Fruit fly (Drosophila melanogaster) whole organism, embryonic: ENCODE measurements around the gene CG32195.
A peak's percentile ranks its signal among the peaks of the same experiment; 100 is the strongest.

Source experiments
- Adf1 ChIP-seq: fragments of 200-800 bp; sonication (Bioruptor generic); IDR thresholded peaks from 2 replicates; pipeline ENCODE4 v1.3.6; 2022; ENCODE audit warnings: missing biosample characterization, missing genetic modification characterization
- Aef1 ChIP-seq: fragments of 200-800 bp; sonication (Bioruptor generic); IDR thresholded peaks from 3 replicates; pipeline ENCODE4 v1.3.6; 2022; ENCODE audit warnings: missing biosample characterization, missing genetic modification characterization
- B-H2 ChIP-seq: fragments of 200-800 bp; sonication (Bioruptor generic); optimal IDR thresholded peaks from 2 replicates; lab custom pipeline; 2018; ENCODE audit warnings: missing biosample characterization, mild to moderate bottlenecking, missing genetic modification characterization
- Bdp1 ChIP-seq: fragments of 200-800 bp; sonication (Bioruptor generic); optimal IDR thresholded peaks from 3 replicates; lab custom pipeline; 2016; ENCODE audit warnings: missing biosample characterization, missing genetic modification characterization
- CG10431 ChIP-seq: fragments of 200-800 bp; sonication (Bioruptor generic); optimal IDR thresholded peaks from 3 replicates; lab custom pipeline; 2018; ENCODE audit warnings: missing biosample characterization, mild to moderate bottlenecking, missing genetic modification characterization
- CG10462 ChIP-seq: fragments of 200-800 bp; sonication (Bioruptor generic); optimal IDR thresholded peaks from 2 replicates; lab custom pipeline; 2016; ENCODE audit warnings: missing biosample characterization, missing genetic modification characterization
- CG11247 ChIP-seq: fragments of 200-800 bp; sonication (Bioruptor generic); IDR thresholded peaks from 2 replicates; pipeline ENCODE4 v1.3.6; 2022; ENCODE audit warnings: missing biosample characterization, missing genetic modification characterization
- CG12391 ChIP-seq: fragments of 200-800 bp; sonication (Bioruptor generic); optimal IDR thresholded peaks from 3 replicates; lab custom pipeline; 2018; ENCODE audit warnings: missing biosample characterization, mild to moderate bottlenecking, missing genetic modification characterization, moderate library complexity
- CG15073 ChIP-seq: fragments of 200-800 bp; sonication (Bioruptor generic); optimal IDR thresholded peaks from 2 replicates; lab custom pipeline; 2016; ENCODE audit warnings: missing biosample characterization, missing genetic modification characterization
- CG16863 ChIP-seq: fragments of 200-800 bp; sonication (Bioruptor generic); optimal IDR thresholded peaks from 3 replicates; lab custom pipeline; 2016; ENCODE audit warnings: missing biosample characterization, missing genetic modification characterization
- CG17385 ChIP-seq: fragments of 200-800 bp; sonication (Bioruptor generic); optimal IDR thresholded peaks from 3 replicates; lab custom pipeline; 2018; ENCODE audit warnings: missing biosample characterization, mild to moderate bottlenecking, missing genetic modification characterization
- CG17802 ChIP-seq: fragments of 200-800 bp; sonication (Bioruptor generic); optimal IDR thresholded peaks from 2 replicates; lab custom pipeline; 2018; ENCODE audit warnings: missing biosample characterization, mild to moderate bottlenecking, missing genetic modification characterization, moderate library complexity
- CG17912 ChIP-seq: fragments of 200-800 bp; sonication (Bioruptor generic); optimal IDR thresholded peaks from 2 replicates; lab custom pipeline; 2018; ENCODE audit warnings: missing biosample characterization, mild to moderate bottlenecking, missing genetic modification characterization
- CG18764 ChIP-seq: fragments of 200-800 bp; sonication (Bioruptor generic); optimal IDR thresholded peaks from 3 replicates; lab custom pipeline; 2016; ENCODE audit warnings: missing biosample characterization, missing genetic modification characterization
- CG2120 ChIP-seq: fragments of 200-800 bp; sonication (Bioruptor generic); optimal IDR thresholded peaks from 3 replicates; lab custom pipeline; 2016; ENCODE audit warnings: missing biosample characterization, missing genetic modification characterization
- CG33213 ChIP-seq: fragments of 200-800 bp; sonication (Bioruptor generic); optimal IDR thresholded peaks from 3 replicates; lab custom pipeline; 2016; ENCODE audit warnings: missing biosample characterization, missing genetic modification characterization
- CG34224 ChIP-seq: fragments of 200-800 bp; sonication (Bioruptor generic); IDR thresholded peaks from 3 replicates; pipeline ENCODE4 v1.3.6; 2022; ENCODE audit warnings: missing biosample characterization, missing genetic modification characterization; ENCODE audit not compliant: partially characterized antibody
- CG34422 ChIP-seq: fragments of 200-800 bp; sonication (Bioruptor generic); IDR thresholded peaks from 3 replicates; pipeline ENCODE4 v1.3.6; 2022; ENCODE audit warnings: missing biosample characterization, missing genetic modification characterization
- CG4328 ChIP-seq: fragments of 200-800 bp; sonication (Bioruptor generic); optimal IDR thresholded peaks from 3 replicates; lab custom pipeline; 2017; ENCODE audit warnings: missing biosample characterization, missing genetic modification reagents, missing genetic modification characterization
- CG43689 ChIP-seq: fragments of 200-800 bp; sonication (Bioruptor generic); IDR thresholded peaks from 2 replicates; pipeline ENCODE4 v1.3.6; 2022; ENCODE audit warnings: missing biosample characterization, missing genetic modification characterization
- CG6654 ChIP-seq: fragments of 200-800 bp; sonication (Bioruptor generic); optimal IDR thresholded peaks from 2 replicates; lab custom pipeline; 2017; ENCODE audit warnings: missing biosample characterization, mild to moderate bottlenecking, missing genetic modification characterization
- CG7786 ChIP-seq: fragments of 200-800 bp; sonication (Bioruptor generic); optimal IDR thresholded peaks from 2 replicates; lab custom pipeline; 2016; ENCODE audit warnings: missing biosample characterization, missing genetic modification characterization
- CG7987 ChIP-seq: fragments of 200-800 bp; sonication (Bioruptor generic); optimal IDR thresholded peaks from 2 replicates; lab custom pipeline; 2018; ENCODE audit warnings: missing biosample characterization, mild to moderate bottlenecking, missing genetic modification characterization, moderate library complexity
- CG8089 ChIP-seq: fragments of 200-800 bp; sonication (Bioruptor generic); optimal IDR thresholded peaks from 3 replicates; lab custom pipeline; 2016; ENCODE audit warnings: missing biosample characterization, missing genetic modification characterization
- CG8478 ChIP-seq: fragments of >200 bp; optimal IDR thresholded peaks from 2 replicates; lab custom pipeline; 2018
- CG9727 ChIP-seq: fragments of 200-800 bp; sonication (Bioruptor generic); optimal IDR thresholded peaks from 3 replicates; lab custom pipeline; 2017; ENCODE audit warnings: missing biosample characterization, mild to moderate bottlenecking, missing genetic modification characterization
- CG9797 ChIP-seq: fragments of 200-800 bp; sonication (Bioruptor generic); optimal IDR thresholded peaks from 3 replicates; lab custom pipeline; 2018; ENCODE audit warnings: missing biosample characterization, mild to moderate bottlenecking, missing genetic modification characterization
- CG9876 ChIP-seq: fragments of 200-800 bp; sonication (Bioruptor generic); optimal IDR thresholded peaks from 2 replicates; lab custom pipeline; 2016; ENCODE audit warnings: missing biosample characterization, missing genetic modification characterization
- Deaf1 ChIP-seq: fragments of 200-800 bp; optimal IDR thresholded peaks from 3 replicates; lab custom pipeline; 2019; ENCODE audit warnings: missing biosample characterization, mild to moderate bottlenecking, missing genetic modification characterization, moderate library complexity
- Dfd ChIP-seq, 2 experiments: fragments of >200 bp; optimal IDR thresholded peaks; 2 replicates each; lab custom pipeline; 2017; ENCODE audit warnings: missing biosample characterization in 2 of 2, missing genetic modification characterization in 2 of 2
- Doc3 ChIP-seq: fragments of 200-800 bp; sonication (Bioruptor generic); IDR thresholded peaks from 3 replicates; pipeline ENCODE4 v1.3.6; 2022; ENCODE audit warnings: missing biosample characterization, missing genetic modification characterization; ENCODE audit not compliant: partially characterized antibody
- Gug ChIP-seq: fragments of 200-800 bp; sonication (Bioruptor generic); IDR thresholded peaks from 4 replicates; pipeline ENCODE4 v1.3.6; 2022; ENCODE audit warnings: missing biosample characterization, missing genetic modification characterization
- NC2β ChIP-seq: fragments of 200-800 bp; sonication (Bioruptor generic); optimal IDR thresholded peaks from 2 replicates; lab custom pipeline; 2016; ENCODE audit warnings: missing biosample characterization, missing genetic modification characterization
- Nf-YA ChIP-seq: fragments of 200-800 bp; sonication (Bioruptor generic); IDR thresholded peaks from 2 replicates; pipeline ENCODE4 v1.3.6; 2022; ENCODE audit warnings: missing biosample characterization, missing genetic modification characterization
- Spps ChIP-seq: fragments of 200-800 bp; sonication (Bioruptor generic); optimal IDR thresholded peaks from 2 replicates; lab custom pipeline; 2018; ENCODE audit warnings: missing biosample characterization, mild to moderate bottlenecking, missing genetic modification characterization
- Stat92E ChIP-seq, 3 experiments: fragments of >200 bp in 2 of 3; fragments of 200-800 bp in 1 of 3; sonication (Bioruptor generic) in 1 of 3; optimal IDR thresholded peaks; 2 replicates each; lab custom pipeline; 2017 to 2019; ENCODE audit warnings: missing biosample characterization in 3 of 3, missing genetic modification characterization in 3 of 3, mild to moderate bottlenecking in 1 of 3, moderate library complexity in 1 of 3
- Xbp1 ChIP-seq: fragments of 200-800 bp; sonication (Bioruptor generic); optimal IDR thresholded peaks from 3 replicates; lab custom pipeline; 2016; ENCODE audit warnings: missing biosample characterization, mild to moderate bottlenecking, missing genetic modification characterization
- bbx ChIP-seq: fragments of 200-800 bp; sonication (Bioruptor generic); IDR thresholded peaks from 2 replicates; pipeline ENCODE4 v1.3.6; 2022; ENCODE audit warnings: missing biosample characterization, missing genetic modification characterization; ENCODE audit not compliant: partially characterized antibody
- bcd ChIP-seq: fragments of 200-800 bp; sonication (Bioruptor generic); optimal IDR thresholded peaks from 2 replicates; lab custom pipeline; 2017; ENCODE audit warnings: missing biosample characterization, mild to moderate bottlenecking, missing genetic modification characterization
- eyg ChIP-seq: fragments of 200-800 bp; sonication (Bioruptor generic); optimal IDR thresholded peaks from 3 replicates; lab custom pipeline; 2016; ENCODE audit warnings: missing biosample characterization, missing genetic modification characterization
- gt ChIP-seq: fragments of 200-800 bp; sonication (Bioruptor generic); IDR thresholded peaks from 2 replicates; pipeline ENCODE4 v1.3.6; 2022; ENCODE audit warnings: missing biosample characterization, missing genetic modification characterization
- hb ChIP-seq: fragments of 200-800 bp; sonication (Bioruptor generic); IDR thresholded peaks from 3 replicates; pipeline ENCODE4 v1.3.6; 2022; ENCODE audit warnings: missing biosample characterization, missing genetic modification characterization; ENCODE audit not compliant: partially characterized antibody
- knrl ChIP-seq: fragments of 200-800 bp; sonication (Bioruptor generic); IDR thresholded peaks from 3 replicates; pipeline ENCODE4 v1.3.6; 2022; ENCODE audit warnings: missing biosample characterization, missing genetic modification characterization; ENCODE audit not compliant: partially characterized antibody
- lab ChIP-seq: fragments of 200-800 bp; sonication (Bioruptor generic); optimal IDR thresholded peaks from 3 replicates; lab custom pipeline; 2017; ENCODE audit warnings: missing biosample characterization, missing genetic modification characterization, mild to moderate bottlenecking, moderate library complexity, missing genetic modification reagents
- org-1 ChIP-seq: fragments of 200-800 bp; sonication (Bioruptor generic); optimal IDR thresholded peaks from 2 replicates; lab custom pipeline; 2017; ENCODE audit warnings: missing biosample characterization, missing genetic modification characterization
- phol ChIP-seq: fragments of 200-800 bp; sonication (Bioruptor generic); optimal IDR thresholded peaks from 3 replicates; lab custom pipeline; 2018; ENCODE audit warnings: missing biosample characterization, mild to moderate bottlenecking, missing genetic modification characterization, moderate library complexity
- pnt ChIP-seq: fragments of 200-800 bp; sonication (Bioruptor generic); optimal IDR thresholded peaks from 3 replicates; lab custom pipeline; 2016; ENCODE audit warnings: missing biosample characterization, missing genetic modification characterization
- pum ChIP-seq: fragments of 200-800 bp; sonication (Bioruptor generic); optimal IDR thresholded peaks from 2 replicates; lab custom pipeline; 2016; ENCODE audit warnings: missing biosample characterization, missing genetic modification characterization

CG32195 gene

DNA sequence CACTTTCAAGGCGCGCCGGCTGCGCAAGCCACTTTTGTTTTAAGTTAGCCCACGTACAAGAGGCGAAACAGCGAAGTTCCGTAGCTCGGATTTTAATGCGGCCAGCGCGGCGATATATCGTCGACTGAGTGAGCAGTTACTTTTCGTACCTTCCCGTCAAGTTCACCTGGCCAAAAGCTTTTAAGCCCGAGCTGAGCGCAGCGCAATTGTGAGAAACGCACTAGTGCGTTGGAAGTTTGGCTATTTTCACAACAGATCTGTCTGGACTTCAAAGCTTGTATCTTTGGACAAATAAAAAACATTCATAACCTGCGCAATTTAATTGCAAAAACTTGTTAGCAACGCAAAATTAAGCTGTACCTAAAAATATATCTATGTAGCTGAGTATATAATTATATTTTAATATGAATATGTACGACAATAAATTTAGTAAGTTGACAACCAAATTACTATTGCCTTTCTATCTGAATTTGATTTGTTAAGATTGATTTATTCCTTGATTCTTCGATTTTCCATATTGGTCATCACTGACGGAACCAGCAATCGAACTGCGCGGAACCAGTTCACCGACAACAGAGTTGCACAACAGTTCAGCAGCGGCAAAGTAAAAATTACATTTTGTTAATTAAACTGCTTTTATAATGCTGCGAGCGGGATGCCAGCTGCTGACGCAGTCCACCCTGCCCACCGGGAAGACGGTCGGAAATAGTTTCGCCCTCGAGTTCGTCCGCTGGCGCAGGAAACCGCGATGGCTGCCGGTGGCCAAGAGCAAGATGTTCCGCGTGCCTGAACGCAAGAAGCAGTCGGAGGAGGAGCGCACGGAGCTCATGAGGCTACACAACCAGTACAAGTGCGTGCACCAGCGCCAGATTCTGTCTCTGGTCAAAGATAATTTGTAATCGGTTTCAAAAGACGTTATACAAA lies 6.5 kb upstream of the CG32195 start, which contains the start of the genes CG13698 and mRpS26 (continued):
- TF ChIP-seq Deaf1 (tag; lab: Kevin White, UChicago) (peak; percentile 60), pnt (no peak), Gug (no peak; the same call in 3 of the 4 replicates), gt (GFP tag; lab: Robert Waterston, UW) (no peak), Doc3 (GFP tag; lab: Robert Waterston, UW) (no peak; the same call in 2 of the 3 replicates), CG9876 (GFP tag; lab: Kevin White, UChicago) (peak; percentile 46), Adf1 (0 out of 2 replicates have a peak, but pooled peaks have one; percentile 1), CG9797 (GFP tag; lab: Kevin White, UChicago) (no peak), CG15073 (GFP tag; lab: Kevin White, UChicago) (no peak), CG8478 (lab: Kevin White, UChicago) (no peak), CG17385 (GFP tag; lab: Kevin White, UChicago) (peak; percentile 10), hb (GFP tag; lab: Robert Waterston, UW) (no peak), CG10462 (GFP tag; lab: Kevin White, UChicago) (peak; percentile 9), CG33213 (GFP tag; lab: Kevin White, UChicago) (no peak), B-H2 (GFP tag; lab: Kevin White, UChicago) (peak; percentile 68), Spps (tag; lab: Kevin White, UChicago) (peak; percentile 9), CG6654 (no peak), CG4328 (peak; percentile 70), CG10431 (GFP tag; lab: Kevin White, UChicago) (peak; percentile 39), knrl (GFP tag; lab: Robert Waterston, UW) (peak; percentile 26; the same call in 1 of the 3 replicates), NC2β (GFP tag; lab: Kevin White, UChicago) (no peak), bcd (GFP tag; lab: Kevin White, UChicago) (peak; percentile 77), pum (GFP tag; lab: Kevin White, UChicago) (peak; percentile 21), Aef1 (GFP tag; lab: Robert Waterston, UW) (peak; percentile 61; the same call in 2 of the 3 replicates), CG9727 (GFP tag; lab: Kevin White, UChicago) (peak; percentile 68), CG34422 (GFP tag; lab: Robert Waterston, UW) (peak; percentile 63; the same call in 1 of the 3 replicates), Dfd (GFP tag; optimal IDR thresholded peaks at IDR 0.05; lab: Kevin White, UChicago) (no peak), CG12391 (peak; percentile 86), CG8089 (no peak), phol (tag; lab: Kevin White, UChicago) (peak; percentile 77), CG34224 (no peak; the same call in 2 of the 3 replicates), Nf-YA (0 out of 2 replicates have a peak, but pooled peaks have one; percentile 21), CG2120 (peak; percentile 77), lab (GFP tag; lab: Kevin White, UChicago) (peak; percentile 76), Bdp1 (peak; percentile 19), bbx (GFP tag; lab: Robert Waterston, UW) (peak; percentile 67), CG17802 (tag; lab: Kevin White, UChicago) (peak; percentile 24), CG7987 (GFP tag; lab: Kevin White, UChicago) (peak; percentile 14), CG7786 (GFP tag; lab: Kevin White, UChicago) (no peak), eyg (GFP tag; lab: Kevin White, UChicago) (no peak), Xbp1 (GFP tag; lab: Kevin White, UChicago) (peak; percentile 80), CG16863 (GFP tag; lab: Kevin White, UChicago) (peak; percentile 7), CG11247 (GFP tag; lab: Robert Waterston, UW) (0 out of 2 replicates have a peak, but pooled peaks have one; percentile 57), CG43689 (GFP tag; lab: Robert Waterston, UW) (no peak), CG18764 (GFP tag; lab: Kevin White, UChicago) (peak; percentile 51), Stat92E (GFP tag; optimal IDR thresholded peaks at IDR 0.05; lab: Kevin White, UChicago) (no peak), org-1 (peak; percentile 34), CG17912 (GFP tag; lab: Kevin White, UChicago) (no peak)
